Worm (Caenorhabditis elegans): Measurements from ENCODE around the gene ncx-1.

DNA sequence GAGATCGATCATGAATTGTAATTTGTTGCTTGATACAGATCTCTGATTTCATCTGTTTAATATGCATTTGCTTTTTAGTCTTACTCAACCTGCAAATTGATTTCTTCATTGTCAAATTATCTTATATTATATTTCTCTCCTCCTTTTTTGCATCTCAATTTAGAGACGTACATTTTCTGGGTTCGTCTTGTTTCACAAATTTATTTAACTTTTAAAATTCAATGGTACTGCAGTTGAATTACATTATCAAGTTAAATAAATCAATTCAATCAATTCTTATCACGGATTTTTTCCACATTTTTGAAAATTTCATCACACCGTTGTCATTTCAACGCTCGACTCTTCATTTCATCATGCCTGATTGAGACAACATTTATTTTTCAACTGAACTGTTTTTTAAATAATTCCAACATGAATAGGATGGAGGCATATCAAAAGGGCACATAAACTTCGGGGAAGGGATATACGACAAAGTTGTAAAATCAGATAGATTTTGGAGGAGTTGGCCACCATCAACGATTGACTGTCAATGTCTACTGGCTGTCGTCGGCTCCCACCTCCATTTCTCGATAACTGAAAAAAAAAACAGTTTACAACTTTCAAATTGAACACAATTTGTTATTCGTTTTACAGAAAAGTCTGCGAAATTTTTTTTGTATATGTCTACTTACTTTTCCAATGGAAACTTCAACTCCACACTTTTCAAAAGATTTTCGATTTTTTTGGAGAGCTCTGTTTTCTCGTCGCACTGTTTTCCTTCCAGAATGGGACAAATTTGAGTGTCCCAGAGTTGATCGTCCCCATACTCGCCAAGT lies 42.0 kb upstream of the ncx-1 start:
- TF ChIP-seq sptf-1 (tag; optimal IDR thresholded peaks at IDR 0.05) (no peak), bed-3 (GFP tag; optimal IDR thresholded peaks at IDR 0.05) (no peak), unc-39 (tag; optimal IDR thresholded peaks at IDR 0.05) (no peak)

Data from whole organism, mixed stage, embryonic.